Worm (Caenorhabditis elegans): ENCODE data around the gene iff-1.

iff-1 gene

ce11 chrIII:9727439-9727838 is 19.6 kb downstream of the iff-1 start, which contains the start of gene C07A9.12:
C07A9.12 (minus strand) TSS chrIII:9727539.
- TF ChIP-seq ama-1 (optimal IDR thresholded peaks at IDR 0.05), result no peak
- no peak for TF ChIP-seq tbx-11 (GFP tag; IDR thresholded peaks at IDR 0.05)
- TF ChIP-seq ceh-36 (tag; optimal IDR thresholded peaks at IDR 0.05), result no peak
- TF ChIP-seq tbx-37 (GFP tag; conservative IDR thresholded peaks at IDR 0.05), result no peak
- no peak for TF ChIP-seq hmbx-1 (tag; optimal IDR thresholded peaks at IDR 0.05)
- TF ChIP-seq pes-1 (GFP tag; IDR thresholded peaks at IDR 0.05), result no peak
- no peak for TF ChIP-seq ets-7 (tag; optimal IDR thresholded peaks at IDR 0.05)
- no peak for TF ChIP-seq sea-1 (GFP tag; conservative IDR thresholded peaks at IDR 0.05)
- no peak for TF ChIP-seq tra-4 (tag; optimal IDR thresholded peaks at IDR 0.05)
- no peak for TF ChIP-seq hnd-1 (tag; optimal IDR thresholded peaks at IDR 0.05)
- TF ChIP-seq B0310.2 (tag; optimal IDR thresholded peaks at IDR 0.05), result no peak
- no peak for TF ChIP-seq flt-1 (GFP tag; IDR thresholded peaks at IDR 0.05)
- TF ChIP-seq hmg-4 (GFP tag; optimal IDR thresholded peaks at IDR 0.05), result no peak
- TF ChIP-seq aly-1 (tag; optimal IDR thresholded peaks at IDR 0.05), result no peak
- no peak for TF ChIP-seq F13C5.2 (tag; optimal IDR thresholded peaks at IDR 0.05)
- TF ChIP-seq ceh-13 (GFP tag; optimal IDR thresholded peaks at IDR 0.05), result no peak
- TF ChIP-seq scrt-1 (GFP tag; IDR thresholded peaks at IDR 0.05), result no peak

- no peak for TF ChIP-seq ama-1 (optimal IDR thresholded peaks at IDR 0.05)
- no peak for TF ChIP-seq sea-1 (GFP tag; conservative IDR thresholded peaks at IDR 0.05)
- no peak for TF ChIP-seq ceh-13 (GFP tag; optimal IDR thresholded peaks at IDR 0.05)
These were observed 21.9 kb downstream of the iff-1 start, which contains the start of gene clec-162 for ce11 chrIII:9725114-9725513. clec-162 (minus strand) TSS chrIII:9725214.

- TF ChIP-seq hmg-4 (GFP tag; optimal IDR thresholded peaks at IDR 0.05), result no peak
- no peak for TF ChIP-seq B0310.2 (tag; optimal IDR thresholded peaks at IDR 0.05)
- TF ChIP-seq scrt-1 (GFP tag; IDR thresholded peaks at IDR 0.05), result no peak
- TF ChIP-seq ceh-13 (GFP tag; optimal IDR thresholded peaks at IDR 0.05), result no peak
- TF ChIP-seq F13C5.2 (tag; optimal IDR thresholded peaks at IDR 0.05), result no peak
- no peak for TF ChIP-seq ama-1 (optimal IDR thresholded peaks at IDR 0.05)
- no peak for TF ChIP-seq sea-1 (GFP tag; conservative IDR thresholded peaks at IDR 0.05)
- no peak for TF ChIP-seq tra-4 (tag; optimal IDR thresholded peaks at IDR 0.05)
- no peak for TF ChIP-seq ceh-36 (tag; optimal IDR thresholded peaks at IDR 0.05)
- TF ChIP-seq pes-1 (GFP tag; IDR thresholded peaks at IDR 0.05), result no peak
- TF ChIP-seq hnd-1 (tag; optimal IDR thresholded peaks at IDR 0.05), result no peak
- no peak for TF ChIP-seq flt-1 (GFP tag; IDR thresholded peaks at IDR 0.05)
- TF ChIP-seq hmbx-1 (tag; optimal IDR thresholded peaks at IDR 0.05), result no peak
- TF ChIP-seq tbx-11 (GFP tag; IDR thresholded peaks at IDR 0.05), result no peak
- no peak for TF ChIP-seq aly-1 (tag; optimal IDR thresholded peaks at IDR 0.05)
These were observed 25.0 kb downstream of the iff-1 start for ce11 chrIII:9721991-9722390.

ce11 chrIII:9720191-9720590 is 26.8 kb downstream of the iff-1 start, which contains the start of gene ncx-7:
ncx-7 (minus strand) TSS chrIII:9720291.
- no peak for TF ChIP-seq ets-7 (tag; optimal IDR thresholded peaks at IDR 0.05)
- TF ChIP-seq hnd-1 (tag; optimal IDR thresholded peaks at IDR 0.05), result no peak
- no peak for TF ChIP-seq B0310.2 (tag; optimal IDR thresholded peaks at IDR 0.05)
- no peak for TF ChIP-seq pes-1 (GFP tag; IDR thresholded peaks at IDR 0.05)

ce11 chrIII:9717243-9717642 is 29.8 kb downstream of the iff-1 start:
- TF ChIP-seq ceh-36 (tag; optimal IDR thresholded peaks at IDR 0.05), result no peak
- peak; percentile 57 for TF ChIP-seq ama-1 (optimal IDR thresholded peaks at IDR 0.05)

- TF ChIP-seq tra-4 (tag; optimal IDR thresholded peaks at IDR 0.05), result no peak
- no peak for TF ChIP-seq tbx-11 (GFP tag; IDR thresholded peaks at IDR 0.05)
- TF ChIP-seq hmbx-1 (tag; optimal IDR thresholded peaks at IDR 0.05), result no peak
- no peak for TF ChIP-seq tbx-37 (GFP tag; conservative IDR thresholded peaks at IDR 0.05)
- TF ChIP-seq F13C5.2 (tag; optimal IDR thresholded peaks at IDR 0.05), result no peak
- no peak for TF ChIP-seq ceh-13 (GFP tag; optimal IDR thresholded peaks at IDR 0.05)
- no peak for TF ChIP-seq ama-1 (optimal IDR thresholded peaks at IDR 0.05)
- TF ChIP-seq ceh-36 (tag; optimal IDR thresholded peaks at IDR 0.05), result no peak
- TF ChIP-seq B0310.2 (tag; optimal IDR thresholded peaks at IDR 0.05), result no peak
- TF ChIP-seq pes-1 (GFP tag; IDR thresholded peaks at IDR 0.05), result no peak
These were observed 32.3 kb downstream of the iff-1 start for ce11 chrIII:9714731-9715130.

ce11 chrIII:9713862-9714261 is 33.1 kb downstream of the iff-1 start, which contains the start of gene ncx-6:
ncx-6 (minus strand) TSS chrIII:9713949.
- TF ChIP-seq hnd-1 (tag; optimal IDR thresholded peaks at IDR 0.05) (no peak), hmbx-1 (tag; optimal IDR thresholded peaks at IDR 0.05) (no peak), scrt-1 (GFP tag; IDR thresholded peaks at IDR 0.05) (no peak), tbx-11 (GFP tag; IDR thresholded peaks at IDR 0.05) (no peak), pes-1 (GFP tag; IDR thresholded peaks at IDR 0.05) (no peak)

- no peak for TF ChIP-seq ceh-36 (tag; optimal IDR thresholded peaks at IDR 0.05)
- no peak for TF ChIP-seq pes-1 (GFP tag; IDR thresholded peaks at IDR 0.05)
- TF ChIP-seq hnd-1 (tag; optimal IDR thresholded peaks at IDR 0.05), result no peak
- TF ChIP-seq tbx-11 (GFP tag; IDR thresholded peaks at IDR 0.05), result no peak
- TF ChIP-seq ama-1 (optimal IDR thresholded peaks at IDR 0.05), result no peak
- no peak for TF ChIP-seq scrt-1 (GFP tag; IDR thresholded peaks at IDR 0.05)
These were observed 33.8 kb downstream of the iff-1 start for ce11 chrIII:9713182-9713581.

ce11 chrIII:9711163-9711562 is 35.8 kb downstream of the iff-1 start:
- no peak for TF ChIP-seq ceh-36 (tag; optimal IDR thresholded peaks at IDR 0.05)
- TF ChIP-seq pes-1 (GFP tag; IDR thresholded peaks at IDR 0.05), result no peak
- TF ChIP-seq hmg-4 (GFP tag; optimal IDR thresholded peaks at IDR 0.05), result no peak
- no peak for TF ChIP-seq B0310.2 (tag; optimal IDR thresholded peaks at IDR 0.05)
- no peak for TF ChIP-seq F13C5.2 (tag; optimal IDR thresholded peaks at IDR 0.05)

All from whole organism, early embryonic.